Fruit fly (Drosophila melanogaster) whole organism, embryonic: ENCODE data around the gene CG10970.

Source experiments
- BEAF-32 ChIP-seq: fragments of 200-800 bp; sonication (Bioruptor generic); optimal IDR thresholded peaks from 3 replicates; lab custom pipeline; 2017; ENCODE audit warnings: missing biosample characterization, missing genetic modification characterization, mild to moderate bottlenecking, moderate library complexity, missing genetic modification reagents
- Bgb ChIP-seq: fragments of 200-800 bp; sonication (Bioruptor generic); IDR thresholded peaks from 2 replicates; pipeline ENCODE4 v1.3.6; 2022; ENCODE audit warnings: missing biosample characterization, missing genetic modification characterization; ENCODE audit not compliant: partially characterized antibody
- CG13287 ChIP-seq: fragments of 200-800 bp; sonication (Bioruptor generic); IDR thresholded peaks from 2 replicates; pipeline ENCODE4 v1.3.6; 2022; ENCODE audit warnings: missing biosample characterization, missing genetic modification characterization; ENCODE audit not compliant: partially characterized antibody
- CG14860 ChIP-seq: fragments of 200-800 bp; sonication (Bioruptor generic); IDR thresholded peaks from 3 replicates; pipeline ENCODE4 v1.3.6; 2022; ENCODE audit warnings: missing biosample characterization, missing genetic modification characterization; ENCODE audit not compliant: partially characterized antibody
- CG16813 ChIP-seq: fragments of 200-800 bp; sonication (Bioruptor generic); IDR thresholded peaks from 3 replicates; pipeline ENCODE4 v1.3.6; 2022; ENCODE audit warnings: missing biosample characterization, missing genetic modification characterization; ENCODE audit not compliant: partially characterized antibody
- CG6791 ChIP-seq: fragments of 200-800 bp; sonication (Bioruptor generic); IDR thresholded peaks from 3 replicates; pipeline ENCODE4 v1.3.6; 2022; ENCODE audit warnings: missing biosample characterization, missing genetic modification characterization; ENCODE audit not compliant: partially characterized antibody
- Dll ChIP-seq: fragments of 200-800 bp; sonication (Bioruptor generic); IDR thresholded peaks from 4 replicates; pipeline ENCODE4 v1.3.6; 2022; ENCODE audit warnings: missing biosample characterization, missing genetic modification characterization; ENCODE audit not compliant: partially characterized antibody
- Dp ChIP-seq: fragments of 200-800 bp; sonication (Bioruptor generic); optimal IDR thresholded peaks from 2 replicates; lab custom pipeline; 2018; ENCODE audit warnings: missing biosample characterization, mild to moderate bottlenecking, missing genetic modification characterization, moderate library complexity
- Dref ChIP-seq: fragments of 200-800 bp; sonication (Bioruptor generic); IDR thresholded peaks from 2 replicates; pipeline ENCODE4 v1.3.6; 2022; ENCODE audit warnings: missing biosample characterization, missing genetic modification characterization
- E2f2 ChIP-seq: fragments of 200-800 bp; sonication (Bioruptor generic); IDR thresholded peaks from 2 replicates; pipeline ENCODE4 v1.3.6; 2022; ENCODE audit warnings: missing biosample characterization, missing genetic modification characterization
- Ets97D ChIP-seq: fragments of 200-800 bp; sonication (Bioruptor generic); optimal IDR thresholded peaks from 3 replicates; lab custom pipeline; 2016; ENCODE audit warnings: missing biosample characterization, missing genetic modification characterization
- HLH4C ChIP-seq: fragments of 200-800 bp; sonication (Bioruptor generic); IDR thresholded peaks from 3 replicates; pipeline ENCODE4 v1.3.6; 2022; ENCODE audit warnings: missing biosample characterization, missing genetic modification characterization; ENCODE audit not compliant: partially characterized antibody
- Hand ChIP-seq: fragments of 200-800 bp; sonication (Bioruptor generic); optimal IDR thresholded peaks from 2 replicates; lab custom pipeline; 2017; ENCODE audit warnings: mild to moderate bottlenecking, missing biosample characterization, missing genetic modification reagents, missing genetic modification characterization
- Hmr ChIP-seq: fragments of 200-800 bp; sonication (Bioruptor generic); optimal IDR thresholded peaks from 3 replicates; lab custom pipeline; 2017; ENCODE audit warnings: mild to moderate bottlenecking, missing biosample characterization, missing genetic modification reagents, missing genetic modification characterization
- Lhr ChIP-seq: fragments of 200-800 bp; sonication (Bioruptor generic); optimal IDR thresholded peaks from 3 replicates; lab custom pipeline; 2017; ENCODE audit warnings: mild to moderate bottlenecking, missing biosample characterization, missing genetic modification reagents, missing genetic modification characterization
- MBD-R2 ChIP-seq: fragments of 200-800 bp; sonication (Bioruptor generic); IDR thresholded peaks from 2 replicates; pipeline ENCODE4 v1.3.6; 2022; ENCODE audit warnings: missing biosample characterization, missing genetic modification characterization
- MESR4 ChIP-seq: fragments of 200-800 bp; sonication (Bioruptor generic); optimal IDR thresholded peaks from 2 replicates; lab custom pipeline; 2018; ENCODE audit warnings: missing biosample characterization, mild to moderate bottlenecking, missing genetic modification characterization, moderate library complexity
- Meics ChIP-seq: fragments of 200-800 bp; sonication (Bioruptor generic); optimal IDR thresholded peaks from 2 replicates; lab custom pipeline; 2017; ENCODE audit warnings: missing biosample characterization, mild to moderate bottlenecking, missing genetic modification characterization
- Opbp ChIP-seq: fragments of 200-800 bp; sonication (Bioruptor generic); IDR thresholded peaks from 3 replicates; pipeline ENCODE4 v1.3.6; 2022; ENCODE audit warnings: missing biosample characterization, missing genetic modification characterization; ENCODE audit not compliant: partially characterized antibody
- Scr ChIP-seq: fragments of 200-800 bp; sonication (Bioruptor generic); IDR thresholded peaks from 2 replicates; pipeline ENCODE4 v1.3.6; 2022; ENCODE audit warnings: missing biosample characterization, missing genetic modification characterization; ENCODE audit not compliant: partially characterized antibody
- Sin3A ChIP-seq: fragments of >200 bp; optimal IDR thresholded peaks from 2 replicates; lab custom pipeline; 2018
- Sry-δ ChIP-seq: fragments of 200-800 bp; sonication (Bioruptor generic); optimal IDR thresholded peaks from 2 replicates; lab custom pipeline; 2016; ENCODE audit warnings: missing biosample characterization, missing genetic modification characterization
- amos ChIP-seq: fragments of 200-800 bp; sonication (Bioruptor generic); IDR thresholded peaks from 2 replicates; pipeline ENCODE4 v1.3.6; 2022; ENCODE audit warnings: missing biosample characterization, missing genetic modification characterization; ENCODE audit not compliant: partially characterized antibody
- ato ChIP-seq: fragments of 200-800 bp; sonication (Bioruptor generic); IDR thresholded peaks from 2 replicates; pipeline ENCODE4 v1.3.6; 2022; ENCODE audit warnings: missing biosample characterization, missing genetic modification characterization; ENCODE audit not compliant: partially characterized antibody
- bbx ChIP-seq: fragments of 200-800 bp; sonication (Bioruptor generic); IDR thresholded peaks from 2 replicates; pipeline ENCODE4 v1.3.6; 2022; ENCODE audit warnings: missing biosample characterization, missing genetic modification characterization; ENCODE audit not compliant: partially characterized antibody
- chinmo ChIP-seq: fragments of 200-800 bp; sonication (Bioruptor generic); IDR thresholded peaks from 4 replicates; pipeline ENCODE4 v1.3.6; 2022; ENCODE audit warnings: missing biosample characterization, missing genetic modification characterization; ENCODE audit not compliant: partially characterized antibody
- gcm2 ChIP-seq: fragments of 200-800 bp; sonication (Bioruptor generic); optimal IDR thresholded peaks from 2 replicates; lab custom pipeline; 2016; ENCODE audit warnings: missing biosample characterization, missing genetic modification characterization
- hb ChIP-seq: fragments of 200-800 bp; sonication (Bioruptor generic); IDR thresholded peaks from 3 replicates; pipeline ENCODE4 v1.3.6; 2022; ENCODE audit warnings: missing biosample characterization, missing genetic modification characterization; ENCODE audit not compliant: partially characterized antibody
- hbn ChIP-seq: fragments of 200-800 bp; sonication (Bioruptor generic); IDR thresholded peaks from 2 replicates; pipeline ENCODE4 v1.3.6; 2022; ENCODE audit warnings: missing biosample characterization, missing genetic modification characterization; ENCODE audit not compliant: partially characterized antibody
- knrl ChIP-seq: fragments of 200-800 bp; sonication (Bioruptor generic); IDR thresholded peaks from 3 replicates; pipeline ENCODE4 v1.3.6; 2022; ENCODE audit warnings: missing biosample characterization, missing genetic modification characterization; ENCODE audit not compliant: partially characterized antibody
- nmo ChIP-seq: fragments of 200-800 bp; sonication (Bioruptor generic); optimal IDR thresholded peaks from 2 replicates; lab custom pipeline; 2018; ENCODE audit warnings: missing biosample characterization, mild to moderate bottlenecking, missing genetic modification characterization, moderate library complexity
- usp ChIP-seq: fragments of >200 bp; optimal IDR thresholded peaks from 2 replicates; lab custom pipeline; 2017; ENCODE audit warnings: missing biosample characterization, missing genetic modification characterization
- vnd ChIP-seq: fragments of 200-800 bp; sonication (Bioruptor generic); IDR thresholded peaks from 3 replicates; pipeline ENCODE4 v1.3.6; 2022; ENCODE audit warnings: missing biosample characterization, missing genetic modification characterization; ENCODE audit not compliant: partially characterized antibody

CG10970 gene

dm6 chrX:9089254-9090056 lies 18.2 kb upstream of the CG10970 start, which contains the start of gene CCT2 (continued):
- peak; percentile 6 for TF ChIP-seq nmo (GFP tag; lab: Kevin White, UChicago)
- peak; percentile 65; the same call in 2 of the 3 replicates for TF ChIP-seq CG14860
- peak; percentile 26 for TF ChIP-seq Sin3A (lab: Kevin White, UChicago)
- peak; percentile 30 for TF ChIP-seq Lhr (GFP tag; lab: Kevin White, UChicago)
- TF ChIP-seq hbn (GFP tag; lab: Robert Waterston, UW) = peak; percentile 57
- TF ChIP-seq MESR4 (GFP tag; lab: Kevin White, UChicago) = peak; percentile 84
- TF ChIP-seq BEAF-32 (GFP tag; lab: Kevin White, UChicago) = peak; percentile 69
- no peak for TF ChIP-seq Meics (GFP tag; lab: Kevin White, UChicago)
- TF ChIP-seq Ets97D = peak; percentile 67
- peak; percentile 62; the same call in 1 of the 4 replicates for TF ChIP-seq chinmo (GFP tag; lab: Robert Waterston, UW)
- no peak for TF ChIP-seq usp
- TF ChIP-seq MBD-R2 = peak; percentile 22; the same call in 1 of the 2 replicates
- TF ChIP-seq Hmr (GFP tag; lab: Kevin White, UChicago) = no peak
- TF ChIP-seq Dll (GFP tag; lab: Robert Waterston, UW) = peak; percentile 67
- peak; percentile 66 for TF ChIP-seq vnd (GFP tag; lab: Robert Waterston, UW)
- peak; percentile 3 for TF ChIP-seq Hand
- TF ChIP-seq gcm2 = no peak

- peak; percentile 6 for TF ChIP-seq Sry-δ (GFP tag; lab: Kevin White, UChicago)
- 0 out of 3 replicates have a peak, but pooled peaks have one; percentile 44 for TF ChIP-seq CG16813
- TF ChIP-seq amos (GFP tag; lab: Robert Waterston, UW) = peak; percentile 34; the same call in 1 of the 2 replicates
- 0 out of 3 replicates have a peak, but pooled peaks have one; percentile 16 for TF ChIP-seq CG14860
- 0 out of 3 replicates have a peak, but pooled peaks have one; percentile 39 for TF ChIP-seq Opbp
- TF ChIP-seq knrl (GFP tag; lab: Robert Waterston, UW) = 0 out of 3 replicates have a peak, but pooled peaks have one; percentile 35
- TF ChIP-seq E2f2 (GFP tag; lab: Robert Waterston, UW) = peak; percentile 74
- TF ChIP-seq BEAF-32 (GFP tag; lab: Kevin White, UChicago) = peak; percentile 34
- TF ChIP-seq CG13287 (GFP tag; lab: Robert Waterston, UW) = peak; percentile 39; the same call in 1 of the 2 replicates
- TF ChIP-seq ato (GFP tag; lab: Robert Waterston, UW) = peak; percentile 42; the same call in 1 of the 2 replicates
- 0 out of 3 replicates have a peak, but pooled peaks have one; percentile 46 for TF ChIP-seq hb
- TF ChIP-seq Dll (GFP tag; lab: Robert Waterston, UW) = peak; percentile 56; the same call in 1 of the 4 replicates
- TF ChIP-seq Dp (GFP tag; lab: Kevin White, UChicago) = peak; percentile 9
- TF ChIP-seq Bgb (GFP tag; lab: Robert Waterston, UW) = peak; percentile 33; the same call in 1 of the 2 replicates
- peak; percentile 54 for TF ChIP-seq Scr
- TF ChIP-seq Dref (GFP tag; lab: Robert Waterston, UW) = peak; percentile 60
- peak; percentile 39; the same call in 2 of the 3 replicates for TF ChIP-seq CG6791
- peak; percentile 60; the same call in 1 of the 3 replicates for TF ChIP-seq HLH4C (GFP tag; lab: Robert Waterston, UW)
- TF ChIP-seq bbx = peak; percentile 36; the same call in 1 of the 2 replicates
Measured at dm6 chrX:9087920-9088417, 16.8 kb upstream of the CG10970 start, which contains the start of gene CG6999. CG6999 (plus strand) TSS chrX:9088367.
